Fruit fly (Drosophila melanogaster) whole organism, embryonic: Measurements from ENCODE around the gene CG17207.

Experiments
- Awh ChIP-seq: fragments of 200-800 bp; sonication (Bioruptor generic); IDR thresholded peaks from 2 replicates; pipeline ENCODE4, ENCODE4 v1.3.6; 2022; ENCODE audit warnings: missing biosample characterization, missing genetic modification characterization
- Bgb ChIP-seq: fragments of 200-800 bp; sonication (Bioruptor generic); IDR thresholded peaks from 2 replicates; pipeline ENCODE4 v1.3.6; 2022; ENCODE audit warnings: missing biosample characterization, missing genetic modification characterization; ENCODE audit not compliant: partially characterized antibody
- CG10274 ChIP-seq: fragments of 200-800 bp; sonication (Bioruptor generic); optimal IDR thresholded peaks from 3 replicates; lab custom pipeline; 2017; ENCODE audit warnings: missing biosample characterization, mild to moderate bottlenecking, missing genetic modification characterization
- CG11247 ChIP-seq: fragments of 200-800 bp; sonication (Bioruptor generic); IDR thresholded peaks from 2 replicates; pipeline ENCODE4 v1.3.6; 2022; ENCODE audit warnings: missing biosample characterization, missing genetic modification characterization
- CG1233 ChIP-seq: fragments of 200-800 bp; sonication (Bioruptor generic); optimal IDR thresholded peaks from 4 replicates; lab custom pipeline; 2018; ENCODE audit warnings: missing biosample characterization, mild to moderate bottlenecking, missing genetic modification characterization
- CG12391 ChIP-seq: fragments of 200-800 bp; sonication (Bioruptor generic); optimal IDR thresholded peaks from 3 replicates; lab custom pipeline; 2018; ENCODE audit warnings: missing biosample characterization, mild to moderate bottlenecking, missing genetic modification characterization, moderate library complexity
- CG12659 ChIP-seq: fragments of 200-800 bp; sonication (Bioruptor generic); optimal IDR thresholded peaks from 3 replicates; lab custom pipeline; 2017; ENCODE audit warnings: mild to moderate bottlenecking, missing biosample characterization, missing genetic modification reagents, missing genetic modification characterization
- CG13624 ChIP-seq: fragments of 200-800 bp; sonication (Bioruptor generic); optimal IDR thresholded peaks from 2 replicates; lab custom pipeline; 2016; ENCODE audit warnings: missing biosample characterization, missing genetic modification characterization
- CG14050 ChIP-seq: fragments of 200-800 bp; sonication (Bioruptor generic); IDR thresholded peaks from 3 replicates; pipeline ENCODE4 v1.3.6; 2022; ENCODE audit warnings: missing biosample characterization, missing genetic modification characterization
- CG14860 ChIP-seq: fragments of 200-800 bp; sonication (Bioruptor generic); IDR thresholded peaks from 3 replicates; pipeline ENCODE4 v1.3.6; 2022; ENCODE audit warnings: missing biosample characterization, missing genetic modification characterization; ENCODE audit not compliant: partially characterized antibody
- CG15514 ChIP-seq: fragments of 200-800 bp; sonication (Bioruptor generic); optimal IDR thresholded peaks from 3 replicates; lab custom pipeline; 2017; ENCODE audit warnings: missing biosample characterization, missing genetic modification characterization, mild to moderate bottlenecking, moderate library complexity, missing genetic modification reagents
- CG16815 ChIP-seq: fragments of 200-800 bp; sonication (Bioruptor generic); optimal IDR thresholded peaks from 3 replicates; lab custom pipeline; 2017; ENCODE audit warnings: missing biosample characterization, mild to moderate bottlenecking, missing genetic modification characterization
- CG31224 ChIP-seq: fragments of 200-800 bp; sonication (Bioruptor generic); IDR thresholded peaks from 2 replicates; pipeline ENCODE4 v1.3.6; 2022; ENCODE audit warnings: missing biosample characterization, missing genetic modification characterization
- CG31365 ChIP-seq: fragments of 200-800 bp; sonication (Bioruptor generic); optimal IDR thresholded peaks from 2 replicates; lab custom pipeline; 2018; ENCODE audit warnings: missing biosample characterization, mild to moderate bottlenecking, missing genetic modification characterization
- CG4360 ChIP-seq: fragments of 200-800 bp; sonication (Bioruptor generic); IDR thresholded peaks from 2 replicates; pipeline ENCODE4 v1.3.6; 2022; ENCODE audit warnings: missing biosample characterization, missing genetic modification characterization
- CG6791 ChIP-seq: fragments of 200-800 bp; sonication (Bioruptor generic); IDR thresholded peaks from 3 replicates; pipeline ENCODE4 v1.3.6; 2022; ENCODE audit warnings: missing biosample characterization, missing genetic modification characterization; ENCODE audit not compliant: partially characterized antibody
- CG8944 ChIP-seq: fragments of 200-800 bp; sonication (Bioruptor generic); optimal IDR thresholded peaks from 3 replicates; lab custom pipeline; 2016; ENCODE audit warnings: missing biosample characterization, missing genetic modification characterization
- CHES-1-like ChIP-seq: fragments of 200-800 bp; sonication (Bioruptor generic); optimal IDR thresholded peaks from 2 replicates; lab custom pipeline; 2016; ENCODE audit warnings: missing biosample characterization, missing genetic modification characterization
- Deaf1 ChIP-seq: fragments of 200-800 bp; optimal IDR thresholded peaks from 3 replicates; lab custom pipeline; 2019; ENCODE audit warnings: missing biosample characterization, mild to moderate bottlenecking, missing genetic modification characterization, moderate library complexity
- Ets65A ChIP-seq: fragments of 200-800 bp; sonication (Bioruptor generic); peaks from one replicate; lab custom pipeline; 2016; ENCODE audit warnings: missing biosample characterization, missing genetic modification characterization
- Hmx ChIP-seq: fragments of 200-800 bp; sonication (Bioruptor generic); optimal IDR thresholded peaks from 2 replicates; lab custom pipeline; 2016; ENCODE audit warnings: missing biosample characterization, missing genetic modification characterization
- Kr ChIP-seq: fragments of 200-800 bp; sonication (Bioruptor generic); optimal IDR thresholded peaks from 2 replicates; lab custom pipeline; 2017; ENCODE audit warnings: missing biosample characterization, mild to moderate bottlenecking, missing genetic modification characterization
- Mes4 ChIP-seq: fragments of 200-800 bp; sonication (Bioruptor generic); optimal IDR thresholded peaks from 2 replicates; lab custom pipeline; 2016; ENCODE audit warnings: missing biosample characterization, missing genetic modification characterization
- Mrtf ChIP-seq: fragments of 200-800 bp; sonication (Bioruptor generic); IDR thresholded peaks from 3 replicates; pipeline ENCODE4 v1.3.6; 2022; ENCODE audit warnings: missing biosample characterization, missing genetic modification characterization
- Nf-YB ChIP-seq: fragments of 200-800 bp; sonication (Bioruptor generic); optimal IDR thresholded peaks from 3 replicates; lab custom pipeline; 2019; ENCODE audit warnings: missing biosample characterization, mild to moderate bottlenecking, missing genetic modification characterization, moderate library complexity
- Ravus ChIP-seq: fragments of 200-800 bp; sonication (Bioruptor generic); IDR thresholded peaks from 2 replicates; pipeline ENCODE4 v1.3.6; 2022; ENCODE audit warnings: missing biosample characterization, missing genetic modification characterization
- Side ChIP-seq: fragments of 200-800 bp; sonication (Bioruptor generic); optimal IDR thresholded peaks from 2 replicates; lab custom pipeline; 2016; ENCODE audit warnings: missing biosample characterization, missing genetic modification characterization
- Spps ChIP-seq: fragments of 200-800 bp; sonication (Bioruptor generic); optimal IDR thresholded peaks from 2 replicates; lab custom pipeline; 2018; ENCODE audit warnings: missing biosample characterization, mild to moderate bottlenecking, missing genetic modification characterization
- YL-1 ChIP-seq: fragments of 200-800 bp; sonication (Bioruptor generic); optimal IDR thresholded peaks from 3 replicates; lab custom pipeline; 2017; ENCODE audit warnings: missing biosample characterization, mild to moderate bottlenecking, missing genetic modification characterization
- ase ChIP-seq: fragments of 200-800 bp; sonication (Bioruptor generic); IDR thresholded peaks from 3 replicates; pipeline ENCODE4 v1.3.6; 2022; ENCODE audit warnings: missing biosample characterization, missing genetic modification characterization
- az2 ChIP-seq: fragments of 200-800 bp; sonication (Bioruptor generic); optimal IDR thresholded peaks from 3 replicates; lab custom pipeline; 2016; ENCODE audit warnings: missing biosample characterization, missing genetic modification characterization
- cas ChIP-seq: fragments of 200-800 bp; sonication (Bioruptor generic); IDR thresholded peaks from 2 replicates; pipeline ENCODE4 v1.3.6; 2022; ENCODE audit warnings: missing biosample characterization, missing genetic modification characterization
- cato ChIP-seq: fragments of 200-800 bp; sonication (Bioruptor generic); optimal IDR thresholded peaks from 2 replicates; lab custom pipeline; 2016; ENCODE audit warnings: missing biosample characterization, missing genetic modification characterization, borderline replicate concordance
- cg ChIP-seq: fragments of 200-800 bp; sonication (Bioruptor generic); optimal IDR thresholded peaks from 3 replicates; lab custom pipeline; 2019; ENCODE audit warnings: missing biosample characterization, mild to moderate bottlenecking, missing genetic modification characterization, moderate library complexity
- corto ChIP-seq: fragments of 200-800 bp; sonication (Bioruptor generic); optimal IDR thresholded peaks from 2 replicates; lab custom pipeline; 2016; ENCODE audit warnings: missing biosample characterization, mild to moderate bottlenecking, missing genetic modification characterization, moderate library complexity
- dati ChIP-seq: fragments of 200-800 bp; sonication (Bioruptor generic); IDR thresholded peaks from 2 replicates; pipeline ENCODE4 v1.3.6; 2022; ENCODE audit warnings: missing biosample characterization, missing genetic modification characterization
- dpn ChIP-seq, 2 experiments: fragments of 200-800 bp; sonication (Bioruptor generic); optimal IDR thresholded peaks; 3 replicates each; lab custom pipeline; 2016; ENCODE audit warnings: missing biosample characterization in 2 of 2, missing genetic modification characterization in 2 of 2
- fru ChIP-seq: fragments of >200 bp; optimal IDR thresholded peaks from 2 replicates; lab custom pipeline; 2017
- gcm2 ChIP-seq: fragments of 200-800 bp; sonication (Bioruptor generic); optimal IDR thresholded peaks from 2 replicates; lab custom pipeline; 2016; ENCODE audit warnings: missing biosample characterization, missing genetic modification characterization
- grn ChIP-seq: fragments of 200-800 bp; sonication (Bioruptor generic); optimal IDR thresholded peaks from 3 replicates; lab custom pipeline; 2017; ENCODE audit warnings: missing biosample characterization, missing genetic modification characterization
- jigr1 ChIP-seq: fragments of 200-800 bp; sonication (Bioruptor generic); IDR thresholded peaks from 3 replicates; pipeline ENCODE4 v1.3.6; 2022; ENCODE audit warnings: missing biosample characterization, missing genetic modification characterization
- nerfin-1 ChIP-seq: fragments of 200-800 bp; sonication (Bioruptor generic); optimal IDR thresholded peaks from 3 replicates; lab custom pipeline; 2019; ENCODE audit warnings: missing biosample characterization, mild to moderate bottlenecking, missing genetic modification characterization, moderate library complexity
- phol ChIP-seq: fragments of 200-800 bp; sonication (Bioruptor generic); optimal IDR thresholded peaks from 3 replicates; lab custom pipeline; 2018; ENCODE audit warnings: missing biosample characterization, mild to moderate bottlenecking, missing genetic modification characterization, moderate library complexity
- run ChIP-seq: fragments of 200-800 bp; sonication (Bioruptor generic); optimal IDR thresholded peaks from 3 replicates; lab custom pipeline; 2018; ENCODE audit warnings: missing biosample characterization, mild to moderate bottlenecking, missing genetic modification characterization
- schlank ChIP-seq: fragments of 200-800 bp; sonication (Bioruptor generic); optimal IDR thresholded peaks from 2 replicates; lab custom pipeline; 2018; ENCODE audit warnings: missing biosample characterization, mild to moderate bottlenecking, missing genetic modification characterization
- scrt ChIP-seq: fragments of 200-800 bp; sonication (Bioruptor generic); optimal IDR thresholded peaks from 2 replicates; lab custom pipeline; 2018; ENCODE audit warnings: missing biosample characterization, mild to moderate bottlenecking, missing genetic modification characterization, moderate library complexity
- seq ChIP-seq: fragments of 200-800 bp; sonication (Bioruptor generic); IDR thresholded peaks from 2 replicates; pipeline ENCODE4 v1.3.6; 2022; ENCODE audit warnings: missing biosample characterization, missing genetic modification characterization
- slou ChIP-seq: fragments of 200-800 bp; sonication (Bioruptor generic); optimal IDR thresholded peaks from 3 replicates; lab custom pipeline; 2016; ENCODE audit warnings: missing biosample characterization, missing genetic modification characterization
- stc ChIP-seq: fragments of 200-800 bp; sonication (Bioruptor generic); IDR thresholded peaks from 2 replicates; pipeline ENCODE4 v1.3.6; 2022; ENCODE audit warnings: missing biosample characterization, missing genetic modification characterization
- ttk ChIP-seq: fragments of 200-800 bp; sonication (Bioruptor generic); IDR thresholded peaks from 2 replicates; pipeline ENCODE4 v2.1.2; 2022; ENCODE audit warnings: missing biosample characterization, missing genetic modification characterization
- tup ChIP-seq: fragments of 200-800 bp; sonication (Bioruptor generic); optimal IDR thresholded peaks from 2 replicates; lab custom pipeline; 2016; ENCODE audit warnings: missing biosample characterization, mild to moderate bottlenecking, missing genetic modification characterization, moderate library complexity
- z ChIP-seq: fragments of 200-800 bp; sonication (Bioruptor generic); IDR thresholded peaks from 3 replicates; pipeline ENCODE4 v1.3.6; 2022; ENCODE audit warnings: missing biosample characterization, missing genetic modification characterization

The CG17207 gene

dm6 chr3R:12402935-12403334, 36.0 kb downstream of the CG17207 start (continued):
- TF ChIP-seq Hmx, result peak; percentile 87
- peak; percentile 94 for TF ChIP-seq Mrtf (GFP tag; lab: Robert Waterston, UW)
- peak; percentile 98 for TF ChIP-seq Ets65A (GFP tag; lab: Kevin White, UChicago)
- peak; percentile 97 for TF ChIP-seq stc (GFP tag; lab: Robert Waterston, UW)
- TF ChIP-seq CG12391, result peak; percentile 99
- TF ChIP-seq Ravus (GFP tag; lab: Robert Waterston, UW), result peak; percentile 86
- TF ChIP-seq CG31365 (tag; lab: Kevin White, UChicago), result peak; percentile 90
- TF ChIP-seq CG31224 (GFP tag; lab: Robert Waterston, UW), result peak; percentile 90
- no peak for TF ChIP-seq CG6791 (GFP tag; lab: Robert Waterston, UW)
- no peak for TF ChIP-seq Bgb (GFP tag; lab: Robert Waterston, UW)
- peak; percentile 93 for TF ChIP-seq ttk (GFP tag; lab: Robert Waterston, UW)
- TF ChIP-seq cato (GFP tag; lab: Kevin White, UChicago), result peak; percentile 94
- TF ChIP-seq dpn (GFP tag; optimal IDR thresholded peaks at IDR 0.05; lab: Kevin White, UChicago), result peak; percentile 94
- TF ChIP-seq z, result peak; percentile 72; the same call in 1 of the 3 replicates
- TF ChIP-seq grn (GFP tag; lab: Kevin White, UChicago), result peak; percentile 98
- peak; percentile 97 for TF ChIP-seq CG12659 (GFP tag; lab: Kevin White, UChicago)
- peak; percentile 84 for TF ChIP-seq CG16815
- TF ChIP-seq CG8944 (GFP tag; lab: Kevin White, UChicago), result peak; percentile 87
- peak; percentile 82 for TF ChIP-seq corto (GFP tag; lab: Kevin White, UChicago)
- peak; percentile 99 for TF ChIP-seq scrt (GFP tag; lab: Kevin White, UChicago)
- peak; percentile 98 for TF ChIP-seq Spps
- TF ChIP-seq CG10274 (GFP tag; lab: Kevin White, UChicago), result peak; percentile 95
- peak; percentile 91 for TF ChIP-seq YL-1 (GFP tag; lab: Kevin White, UChicago)
- TF ChIP-seq CG15514 (GFP tag; lab: Kevin White, UChicago), result peak; percentile 95
- peak; percentile 97 for TF ChIP-seq seq
- TF ChIP-seq Side, result peak; percentile 92
- TF ChIP-seq phol (tag; lab: Kevin White, UChicago), result peak; percentile 99
- TF ChIP-seq cas, result peak; percentile 89
- TF ChIP-seq Nf-YB (GFP tag; lab: Kevin White, UChicago), result peak; percentile 89
- peak; percentile 90 for TF ChIP-seq CHES-1-like (GFP tag; lab: Kevin White, UChicago)
- no peak for TF ChIP-seq cg
- TF ChIP-seq CG14860, result no peak
- peak; percentile 82 for TF ChIP-seq CG4360 (GFP tag; lab: Robert Waterston, UW)
- peak; percentile 36 for TF ChIP-seq Kr (GFP tag; lab: Kevin White, UChicago)
- peak; percentile 90 for TF ChIP-seq CG11247 (GFP tag; lab: Robert Waterston, UW)
- peak; percentile 92 for TF ChIP-seq tup (GFP tag; lab: Kevin White, UChicago)
- peak; percentile 76; the same call in 2 of the 3 replicates for TF ChIP-seq jigr1 (GFP tag; lab: Robert Waterston, UW)
- TF ChIP-seq gcm2 (GFP tag; lab: Kevin White, UChicago), result peak; percentile 92
- TF ChIP-seq CG13624, result peak; percentile 96
- TF ChIP-seq slou, result peak; percentile 86
- TF ChIP-seq CG14050 (GFP tag; lab: Robert Waterston, UW), result peak; percentile 96
- TF ChIP-seq Deaf1 (tag; lab: Kevin White, UChicago), result peak; percentile 91
- no peak for TF ChIP-seq fru (lab: Kevin White, UChicago)
- TF ChIP-seq CG1233 (GFP tag; lab: Kevin White, UChicago), result peak; percentile 98
- peak; percentile 94 for TF ChIP-seq ase (GFP tag; lab: Robert Waterston, UW)
- peak; percentile 95 for TF ChIP-seq run
- TF ChIP-seq schlank (tag; lab: Kevin White, UChicago), result peak; percentile 94
- peak; percentile 98 for TF ChIP-seq nerfin-1 (tag; lab: Kevin White, UChicago)
- TF ChIP-seq dati, result peak; percentile 90
- peak; percentile 97 for TF ChIP-seq az2 (GFP tag; lab: Kevin White, UChicago)
- peak; percentile 98 for TF ChIP-seq Awh (GFP tag; lab: Robert Waterston, UW)
- TF ChIP-seq Mes4, result peak; percentile 93
